Worm (Caenorhabditis elegans) whole organism, L2 larva: ENCODE results near the gene Y49F6A.11.

Experiments
- C34F6.9 ChIP-seq: fragments of 150-350 bp; optimal IDR thresholded peaks from 2 replicates; lab custom pipeline; 2014; ENCODE audit warnings: missing biosample characterization, missing genetic modification characterization
- F13H6.1 ChIP-seq: sonication (generic microtip); optimal IDR thresholded peaks from 2 replicates; lab custom pipeline; 2016; ENCODE audit warnings: missing genetic modification characterization, missing compliant biosample characterization
- R02D3.7 ChIP-seq: fragments of 150-350 bp; optimal IDR thresholded peaks from 2 replicates; lab custom pipeline; 2014; ENCODE audit warnings: missing biosample characterization, missing genetic modification characterization
- ZK546.5 ChIP-seq: sonication (generic microtip); optimal IDR thresholded peaks from 2 replicates; lab custom pipeline; 2017; ENCODE audit warnings: missing biosample characterization, missing genetic modification characterization
- ama-1 ChIP-seq: fragments of 150-350 bp; optimal IDR thresholded peaks from 2 replicates; lab custom pipeline; 2018; ENCODE audit warnings: inconsistent platforms
- blmp-1 ChIP-seq: sonication (generic microtip); optimal IDR thresholded peaks from 2 replicates; lab custom pipeline; 2017; ENCODE audit warnings: missing genetic modification characterization, mild to moderate bottlenecking, missing compliant biosample characterization, antibody characterized with exemption, moderate library complexity; ENCODE audit not compliant: insufficient read depth
- ceh-16 ChIP-seq: fragments of 150-350 bp; optimal IDR thresholded peaks from 2 replicates; lab custom pipeline; 2014; ENCODE audit warnings: missing biosample characterization, missing genetic modification characterization
- ceh-82 ChIP-seq: fragments of 150-350 bp; optimal IDR thresholded peaks from 2 replicates; lab custom pipeline; 2014; ENCODE audit warnings: missing biosample characterization, missing genetic modification characterization
- crh-2 ChIP-seq: sonication (generic microtip); optimal IDR thresholded peaks from 2 replicates; lab custom pipeline; 2017; ENCODE audit warnings: missing biosample characterization, missing genetic modification characterization
- dmd-4 ChIP-seq: sonication (generic microtip); optimal IDR thresholded peaks from 2 replicates; lab custom pipeline; 2017; ENCODE audit warnings: missing biosample characterization, missing genetic modification characterization
- egl-27 ChIP-seq: sonication (generic microtip); optimal IDR thresholded peaks from 3 replicates; lab custom pipeline; 2017; ENCODE audit warnings: missing biosample characterization, missing genetic modification reagents, missing genetic modification characterization
- elt-3 ChIP-seq: sonication (generic microtip); optimal IDR thresholded peaks from 2 replicates; lab custom pipeline; 2017; ENCODE audit warnings: missing biosample characterization, missing genetic modification characterization
- fos-1 ChIP-seq: fragments of 150-350 bp; optimal IDR thresholded peaks from 2 replicates; lab custom pipeline; 2014; ENCODE audit warnings: missing biosample characterization, missing genetic modification characterization
- gmeb-1 ChIP-seq: fragments of 150-350 bp; optimal IDR thresholded peaks from 2 replicates; lab custom pipeline; 2014; ENCODE audit warnings: missing biosample characterization, missing genetic modification characterization
- lin-11 ChIP-seq: fragments of 150-350 bp; sonication (generic microtip); optimal IDR thresholded peaks from 2 replicates; lab custom pipeline; 2014; ENCODE audit warnings: missing biosample characterization, missing genetic modification characterization, inconsistent platforms, mixed read lengths
- lin-39 ChIP-seq: fragments of 150-350 bp; optimal IDR thresholded peaks from 2 replicates; lab custom pipeline; 2014; ENCODE audit warnings: missing biosample characterization, missing genetic modification reagents, missing genetic modification characterization
- lsy-2 ChIP-seq, 2 experiments: fragments of 150-350 bp in 1 of 2; sonication (generic microtip) in 1 of 2; optimal IDR thresholded peaks; 2 replicates each; lab custom pipeline; 2014 to 2017; ENCODE audit warnings: missing biosample characterization in 2 of 2, missing genetic modification characterization in 2 of 2
- mab-5 ChIP-seq: fragments of 150-350 bp; optimal IDR thresholded peaks from 2 replicates; lab custom pipeline; 2014; ENCODE audit warnings: missing biosample characterization, missing genetic modification characterization
- mbf-1 ChIP-seq: sonication (generic microtip); optimal IDR thresholded peaks from 2 replicates; lab custom pipeline; 2017; ENCODE audit warnings: missing biosample characterization, missing genetic modification characterization
- mdl-1 ChIP-seq, 2 experiments: fragments of 150-350 bp in 1 of 2; sonication (generic microtip) in 1 of 2; optimal IDR thresholded peaks; 2 replicates each; lab custom pipeline; 2017; ENCODE audit warnings: missing biosample characterization in 2 of 2, missing genetic modification characterization in 2 of 2
- nhr-12 ChIP-seq: fragments of 150-350 bp; optimal IDR thresholded peaks from 2 replicates; lab custom pipeline; 2014; ENCODE audit warnings: missing biosample characterization, missing genetic modification characterization
- nhr-129 ChIP-seq: fragments of 150-350 bp; optimal IDR thresholded peaks from 2 replicates; lab custom pipeline; 2014; ENCODE audit warnings: missing biosample characterization, missing genetic modification characterization
- nhr-21 ChIP-seq: fragments of 150-350 bp; optimal IDR thresholded peaks from 2 replicates; lab custom pipeline; 2014; ENCODE audit warnings: missing biosample characterization, missing genetic modification characterization
- nhr-23 ChIP-seq: fragments of 150-350 bp; optimal IDR thresholded peaks from 2 replicates; lab custom pipeline; 2014; ENCODE audit warnings: missing biosample characterization, missing genetic modification reagents, missing genetic modification characterization
- nhr-237 ChIP-seq: fragments of 150-350 bp; optimal IDR thresholded peaks from 2 replicates; lab custom pipeline; 2014; ENCODE audit warnings: missing biosample characterization, missing genetic modification characterization
- nhr-6 ChIP-seq: fragments of 150-350 bp; optimal IDR thresholded peaks from 2 replicates; lab custom pipeline; 2014; ENCODE audit warnings: missing biosample characterization, missing genetic modification characterization
- nhr-77 ChIP-seq: fragments of 150-350 bp; optimal IDR thresholded peaks from 2 replicates; lab custom pipeline; 2014; ENCODE audit warnings: missing biosample characterization, missing genetic modification characterization
- sem-4 ChIP-seq: fragments of 150-350 bp; optimal IDR thresholded peaks from 2 replicates; lab custom pipeline; 2014; ENCODE audit warnings: missing biosample characterization, missing genetic modification reagents, missing genetic modification characterization
- skn-1 ChIP-seq: sonication (generic microtip); optimal IDR thresholded peaks from 2 replicates; lab custom pipeline; 2017; ENCODE audit warnings: missing biosample characterization, missing genetic modification characterization
- sma-9 ChIP-seq, 2 experiments: fragments of 150-350 bp in 1 of 2; sonication (generic microtip) in 1 of 2; optimal IDR thresholded peaks; 2 replicates each; lab custom pipeline; 2014 to 2016; ENCODE audit warnings: missing genetic modification characterization in 2 of 2, mild to moderate bottlenecking in 1 of 2, missing biosample characterization in 1 of 2, missing compliant biosample characterization in 1 of 2, missing genetic modification reagents in 1 of 2, moderate library complexity in 1 of 2
- snpc-4 ChIP-seq: fragments of 150-350 bp; optimal IDR thresholded peaks from 2 replicates; lab custom pipeline; 2014; ENCODE audit warnings: missing biosample characterization, missing genetic modification characterization
- unc-39 ChIP-seq: fragments of 150-350 bp; optimal IDR thresholded peaks from 2 replicates; lab custom pipeline; 2014; ENCODE audit warnings: missing biosample characterization, missing genetic modification characterization
- unc-55 ChIP-seq: fragments of 150-350 bp; sonication (generic microtip); optimal IDR thresholded peaks from 3 replicates; lab custom pipeline; 2014; ENCODE audit warnings: missing biosample characterization, missing genetic modification reagents, missing genetic modification characterization
- unc-62 ChIP-seq: fragments of 150-350 bp; optimal IDR thresholded peaks from 2 replicates; lab custom pipeline; 2014; ENCODE audit warnings: missing biosample characterization, missing genetic modification reagents, missing genetic modification characterization
- zag-1 ChIP-seq: fragments of 150-350 bp; optimal IDR thresholded peaks from 2 replicates; lab custom pipeline; 2014; ENCODE audit warnings: missing biosample characterization, missing genetic modification characterization
- ztf-1 ChIP-seq: fragments of 200-800 bp; sonication (Bioruptor generic); conservative IDR thresholded peaks from 2 replicates; pipeline ENCODE4 v1.3.6; 2022; ENCODE audit warnings: missing genetic modification characterization, missing compliant biosample characterization
- ztf-11 ChIP-seq: sonication (generic microtip); optimal IDR thresholded peaks from 2 replicates; lab custom pipeline; 2017; ENCODE audit warnings: missing biosample characterization, missing genetic modification characterization

Y49F6A.11 gene

ce11 chrII:3630810-3631209 is 32.2 kb upstream of the Y49F6A.11 start, which contains the start of gene M151.2:
Gene M151.2, plus strand, starts transcription at chrII:3631110.
- TF ChIP-seq egl-27 (no peak), ztf-1 (no peak), ZK546.5 (no peak), nhr-6 (tag; lab: Kevin White, UChicago) (no peak), lin-39 (no peak), blmp-1 (no peak), ztf-11 (no peak), nhr-77 (no peak), R02D3.7 (tag; lab: Kevin White, UChicago) (no peak), F13H6.1 (tag; lab: Kevin White, UChicago) (no peak), ama-1 (lab: Kevin White, UChicago) (no peak), gmeb-1 (tag; lab: Kevin White, UChicago) (no peak), nhr-23 (tag; lab: Kevin White, UChicago) (no peak), sem-4 (tag; lab: Kevin White, UChicago) (no peak), lin-11 (no peak), nhr-237 (tag; lab: Kevin White, UChicago) (no peak)

ce11 chrII:3626872-3627271 is 28.3 kb upstream of the Y49F6A.11 start, which contains the start of gene M151.3:
Gene M151.3, plus strand, starts transcription at chrII:3627172.
- TF ChIP-seq blmp-1 (no peak), unc-55 (GFP tag; lab: Kevin White, UChicago) (no peak), C34F6.9 (no peak), unc-62 (no peak), unc-39 (tag; lab: Kevin White, UChicago) (no peak), dmd-4 (tag; lab: Kevin White, UChicago) (no peak)

- no peak for TF ChIP-seq mdl-1 (tag; optimal IDR thresholded peaks at IDR 0.05; lab: Kevin White, UChicago)
- no peak for TF ChIP-seq mbf-1 (tag; lab: Kevin White, UChicago)
- no peak for TF ChIP-seq lin-11
- TF ChIP-seq ceh-16 (tag; lab: Kevin White, UChicago) = no peak
- no peak for TF ChIP-seq C34F6.9
- no peak for TF ChIP-seq unc-55 (GFP tag; lab: Kevin White, UChicago)
- TF ChIP-seq mab-5 = no peak
- no peak for TF ChIP-seq gmeb-1 (tag; lab: Kevin White, UChicago)
- TF ChIP-seq egl-27 = no peak
- TF ChIP-seq ama-1 (lab: Kevin White, UChicago) = no peak
- TF ChIP-seq nhr-129 (tag; lab: Kevin White, UChicago) = no peak
- TF ChIP-seq lsy-2 (tag; optimal IDR thresholded peaks at IDR 0.05; lab: Kevin White, UChicago) = no peak
Measured at ce11 chrII:3622014-3622413, 23.4 kb upstream of the Y49F6A.11 start, which contains the start of gene M151.7. Gene M151.7, plus strand, starts transcription at chrII:3622314.

- TF ChIP-seq nhr-12 (tag; lab: Kevin White, UChicago) (no peak), nhr-77 (no peak), lin-39 (no peak), skn-1 (tag; lab: Kevin White, UChicago) (no peak), elt-3 (tag; lab: Kevin White, UChicago) (no peak), crh-2 (tag; lab: Kevin White, UChicago) (no peak), ama-1 (lab: Kevin White, UChicago) (no peak), zag-1 (no peak), snpc-4 (tag; lab: Kevin White, UChicago) (no peak), ceh-82 (tag; lab: Kevin White, UChicago) (no peak), gmeb-1 (tag; lab: Kevin White, UChicago) (no peak), ZK546.5 (no peak)
Measured at ce11 chrII:3620862-3621261, 22.2 kb upstream of the Y49F6A.11 start.

- TF ChIP-seq mbf-1 (tag; lab: Kevin White, UChicago) (no peak), F13H6.1 (tag; lab: Kevin White, UChicago) (no peak), unc-55 (GFP tag; lab: Kevin White, UChicago) (no peak), nhr-129 (tag; lab: Kevin White, UChicago) (no peak), mdl-1 (tag; optimal IDR thresholded peaks at IDR 0.05; lab: Kevin White, UChicago) (no peak), fos-1 (no peak), dmd-4 (tag; lab: Kevin White, UChicago) (no peak), elt-3 (tag; lab: Kevin White, UChicago) (no peak), zag-1 (no peak), R02D3.7 (tag; lab: Kevin White, UChicago) (no peak), nhr-21 (tag; lab: Kevin White, UChicago) (no peak), ceh-82 (tag; lab: Kevin White, UChicago) (no peak), sma-9 (GFP tag; optimal IDR thresholded peaks at IDR 0.05; lab: Kevin White, UChicago) (no peak), sma-9 (tag; optimal IDR thresholded peaks at IDR 0.05; lab: Kevin White, UChicago) (no peak)
Measured at ce11 chrII:3617512-3617911, 18.9 kb upstream of the Y49F6A.11 start, which contains the start of gene F40E12.1. Gene F40E12.1, plus strand, starts transcription at chrII:3617812.
